Fruit fly (Drosophila melanogaster): ENCODE results near the gene rols.

- TF ChIP-seq psq (optimal IDR thresholded peaks at IDR 0.05), result no peak
- no peak for TF ChIP-seq usp (GFP tag; optimal IDR thresholded peaks at IDR 0.05)
These were observed 28.3 kb upstream of the rols start for dm6 chr3L:12092860-12093359.

Data from whole organism.